Fruit fly (Drosophila melanogaster) whole organism, prepupa: ENCODE results near the gene CG5882.
A peak's percentile ranks its signal among the peaks of the same experiment; 100 is the strongest.

Source experiments
- CG10631 ChIP-seq: fragments of 200-800 bp; sonication (Bioruptor generic); optimal IDR thresholded peaks from 2 replicates; lab custom pipeline; 2016; ENCODE audit warnings: missing biosample characterization, missing genetic modification characterization
- CG11762 ChIP-seq: fragments of 200-800 bp; sonication (Bioruptor generic); optimal IDR thresholded peaks from 3 replicates; lab custom pipeline; 2016; ENCODE audit warnings: missing biosample characterization, missing genetic modification characterization; ENCODE audit not compliant: insufficient read depth
- CG15336 ChIP-seq: fragments of 200-800 bp; sonication (Bioruptor generic); IDR thresholded peaks from 2 replicates; pipeline ENCODE4 v1.3.6; 2022; ENCODE audit warnings: missing biosample characterization, missing genetic modification characterization
- CG16779 ChIP-seq: fragments of 200-800 bp; sonication (Bioruptor generic); optimal IDR thresholded peaks from 3 replicates; lab custom pipeline; 2017; ENCODE audit warnings: missing biosample characterization, mild to moderate bottlenecking, missing genetic modification characterization
- CG3032 ChIP-seq: fragments of 200-800 bp; optimal IDR thresholded peaks from 2 replicates; lab custom pipeline; 2019; ENCODE audit warnings: missing biosample characterization, mild to moderate bottlenecking, missing genetic modification characterization, moderate library complexity
- CG31627 ChIP-seq: fragments of 200-800 bp; sonication (Bioruptor generic); optimal IDR thresholded peaks from 3 replicates; lab custom pipeline; 2016; ENCODE audit warnings: missing biosample characterization, missing genetic modification characterization
- CG34406 ChIP-seq: fragments of 200-800 bp; sonication (Bioruptor generic); optimal IDR thresholded peaks from 3 replicates; lab custom pipeline; 2016; ENCODE audit warnings: missing biosample characterization, missing genetic modification characterization
- CG3919 ChIP-seq: fragments of 200-800 bp; sonication (Bioruptor generic); optimal IDR thresholded peaks from 3 replicates; lab custom pipeline; 2016; ENCODE audit warnings: missing biosample characterization, missing genetic modification characterization
- CG6163 ChIP-seq: fragments of 200-800 bp; sonication (Bioruptor generic); IDR thresholded peaks from 3 replicates; pipeline ENCODE4 v1.3.6; 2022; ENCODE audit warnings: missing biosample characterization, missing genetic modification characterization
- CG6276 ChIP-seq: fragments of 200-800 bp; sonication (Bioruptor generic); optimal IDR thresholded peaks from 2 replicates; lab custom pipeline; 2017; ENCODE audit warnings: missing biosample characterization, mild to moderate bottlenecking, missing genetic modification characterization
- CG6792 ChIP-seq: fragments of 200-800 bp; sonication (Bioruptor generic); optimal IDR thresholded peaks from 3 replicates; lab custom pipeline; 2016; ENCODE audit warnings: missing biosample characterization, missing genetic modification characterization
- CG6854 ChIP-seq: fragments of 200-800 bp; sonication (Bioruptor generic); optimal IDR thresholded peaks from 2 replicates; lab custom pipeline; 2017; ENCODE audit warnings: missing biosample characterization, mild to moderate bottlenecking, missing genetic modification characterization
- CG7368 ChIP-seq: fragments of 200-800 bp; sonication (Bioruptor generic); optimal IDR thresholded peaks from 3 replicates; lab custom pipeline; 2016; ENCODE audit warnings: missing biosample characterization, missing genetic modification characterization
- CG8319 ChIP-seq: fragments of 200-800 bp; sonication (Bioruptor generic); optimal IDR thresholded peaks from 3 replicates; lab custom pipeline; 2016; ENCODE audit warnings: missing biosample characterization, missing genetic modification characterization
- CG8632 ChIP-seq: fragments of 200-800 bp; sonication (Bioruptor generic); optimal IDR thresholded peaks from 3 replicates; lab custom pipeline; 2016; ENCODE audit warnings: missing biosample characterization, missing genetic modification characterization
- CG9139 ChIP-seq: fragments of 200-800 bp; sonication (Bioruptor generic); optimal IDR thresholded peaks from 3 replicates; lab custom pipeline; 2017; ENCODE audit warnings: missing biosample characterization, mild to moderate bottlenecking, missing genetic modification characterization
- Eip75B ChIP-seq: fragments of 200-800 bp; sonication (Bioruptor generic); optimal IDR thresholded peaks from 3 replicates; lab custom pipeline; 2016; ENCODE audit warnings: missing biosample characterization, missing genetic modification characterization
- Eip78C ChIP-seq: fragments of 200-800 bp; sonication (Bioruptor generic); peaks from one replicate; lab custom pipeline; 2016; ENCODE audit warnings: missing biosample characterization, missing genetic modification characterization
- Eip93F ChIP-seq: fragments of 200-800 bp; sonication (Bioruptor generic); optimal IDR thresholded peaks from 2 replicates; lab custom pipeline; 2016; ENCODE audit warnings: missing biosample characterization, mild to moderate bottlenecking, missing genetic modification characterization
- Gug ChIP-seq: fragments of 200-800 bp; sonication (Bioruptor generic); IDR thresholded peaks from 2 replicates; pipeline ENCODE4 v1.3.6; 2022; ENCODE audit warnings: missing biosample characterization, missing genetic modification characterization
- Hr38 ChIP-seq: sonication (Bioruptor generic); optimal IDR thresholded peaks from 2 replicates; lab custom pipeline; 2016; ENCODE audit warnings: missing biosample characterization, missing genetic modification characterization
- Hr4 ChIP-seq: fragments of 200-800 bp; sonication (Bioruptor generic); optimal IDR thresholded peaks from 3 replicates; lab custom pipeline; 2016; ENCODE audit warnings: missing biosample characterization, missing genetic modification characterization
- Lpt ChIP-seq: fragments of 200-800 bp; sonication (Bioruptor generic); optimal IDR thresholded peaks from 3 replicates; lab custom pipeline; 2016; ENCODE audit warnings: missing biosample characterization, missing genetic modification characterization
- Met ChIP-seq: fragments of 200-800 bp; sonication (Bioruptor generic); optimal IDR thresholded peaks from 3 replicates; lab custom pipeline; 2016; ENCODE audit warnings: missing biosample characterization, missing genetic modification characterization
- Smox ChIP-seq: fragments of 200-800 bp; sonication (Bioruptor generic); optimal IDR thresholded peaks from 3 replicates; lab custom pipeline; 2016; ENCODE audit warnings: missing biosample characterization, missing genetic modification characterization
- Sox14 ChIP-seq: fragments of 200-800 bp; sonication (Bioruptor generic); optimal IDR thresholded peaks from 3 replicates; lab custom pipeline; 2016; ENCODE audit warnings: missing biosample characterization, missing genetic modification characterization
- acj6 ChIP-seq: fragments of 200-800 bp; sonication (Bioruptor generic); optimal IDR thresholded peaks from 3 replicates; lab custom pipeline; 2016; ENCODE audit warnings: missing biosample characterization, missing genetic modification characterization
- dac ChIP-seq: fragments of 200-800 bp; sonication (Bioruptor generic); optimal IDR thresholded peaks from 2 replicates; lab custom pipeline; 2017; ENCODE audit warnings: missing biosample characterization, mild to moderate bottlenecking, missing genetic modification characterization
- dsx ChIP-seq: fragments of 200-800 bp; optimal IDR thresholded peaks from 3 replicates; lab custom pipeline; 2019; ENCODE audit warnings: missing biosample characterization, mild to moderate bottlenecking, missing genetic modification characterization, moderate library complexity; ENCODE audit not compliant: poor library complexity, severe bottlenecking
- eg ChIP-seq: fragments of 200-800 bp; sonication (Bioruptor generic); IDR thresholded peaks from 3 replicates; pipeline ENCODE4 v1.3.6; 2022; ENCODE audit warnings: missing biosample characterization, missing genetic modification characterization
- fd59A ChIP-seq: fragments of 200-800 bp; sonication (Bioruptor generic); optimal IDR thresholded peaks from 2 replicates; lab custom pipeline; 2017; ENCODE audit warnings: missing biosample characterization, mild to moderate bottlenecking, missing genetic modification characterization, missing genetic modification reagents
- fd85E ChIP-seq: fragments of 200-800 bp; sonication (Bioruptor generic); optimal IDR thresholded peaks from 3 replicates; lab custom pipeline; 2016; ENCODE audit warnings: missing biosample characterization, missing genetic modification characterization
- fkh ChIP-seq: fragments of 200-800 bp; sonication (Bioruptor generic); optimal IDR thresholded peaks from 3 replicates; lab custom pipeline; 2017; ENCODE audit warnings: missing biosample characterization, mild to moderate bottlenecking, missing genetic modification characterization, moderate library complexity
- lz ChIP-seq: fragments of 200-800 bp; sonication (Bioruptor generic); optimal IDR thresholded peaks from 3 replicates; lab custom pipeline; 2016; ENCODE audit warnings: missing biosample characterization, missing genetic modification characterization
- net ChIP-seq: fragments of 200-800 bp; sonication (Bioruptor generic); optimal IDR thresholded peaks from 3 replicates; lab custom pipeline; 2016; ENCODE audit warnings: missing biosample characterization, missing genetic modification characterization
- pdm3 ChIP-seq: fragments of 200-800 bp; sonication (Bioruptor generic); optimal IDR thresholded peaks from 3 replicates; lab custom pipeline; 2016; ENCODE audit warnings: missing biosample characterization, missing genetic modification characterization
- ss ChIP-seq, 2 experiments: fragments of 200-800 bp; sonication (Bioruptor generic); optimal IDR thresholded peaks; 2 replicates in 1 of 2; 3 replicates in 1 of 2; lab custom pipeline; 2017 to 2018; ENCODE audit warnings: mild to moderate bottlenecking in 2 of 2, missing biosample characterization in 2 of 2, missing genetic modification characterization in 2 of 2, moderate library complexity in 1 of 2
- vri ChIP-seq: fragments of 200-800 bp; sonication (Bioruptor generic); optimal IDR thresholded peaks from 3 replicates; lab custom pipeline; 2016; ENCODE audit warnings: missing biosample characterization, mild to moderate bottlenecking, missing genetic modification characterization

Gene CG5882

dm6 chr3R:27139963-27140362 lies 21.5 kb downstream of the CG5882 start (continued):
- peak; percentile 62 for TF ChIP-seq acj6
- no peak for TF ChIP-seq Gug (GFP tag; lab: Robert Waterston, UW)
- TF ChIP-seq fd59A (GFP tag; lab: Kevin White, UChicago): peak; percentile 13
- TF ChIP-seq CG7368 (GFP tag; lab: Kevin White, UChicago): peak; percentile 51
- TF ChIP-seq Smox: peak; percentile 68
- peak; percentile 37 for TF ChIP-seq CG10631 (GFP tag; lab: Kevin White, UChicago)
- peak; percentile 32; the same call in 1 of the 3 replicates for TF ChIP-seq eg
- peak; percentile 38; the same call in 1 of the 3 replicates for TF ChIP-seq CG6163 (GFP tag; lab: Robert Waterston, UW)
- no peak for TF ChIP-seq fd85E (GFP tag; lab: Kevin White, UChicago)
- TF ChIP-seq dsx (GFP tag; lab: Kevin White, UChicago): peak; percentile 14
- peak; percentile 3 for TF ChIP-seq CG16779 (tag; lab: Kevin White, UChicago)
- peak; percentile 21 for TF ChIP-seq CG6854 (GFP tag; lab: Kevin White, UChicago)
- no peak for TF ChIP-seq Hr38 (GFP tag; lab: Kevin White, UChicago)
- peak; percentile 60 for TF ChIP-seq CG8632 (GFP tag; lab: Kevin White, UChicago)
- TF ChIP-seq CG6792 (GFP tag; lab: Kevin White, UChicago): peak; percentile 69
- peak; percentile 49 for TF ChIP-seq vri
- TF ChIP-seq CG11762 (GFP tag; lab: Kevin White, UChicago): peak; percentile 41
- TF ChIP-seq Eip75B (GFP tag; lab: Kevin White, UChicago): peak; percentile 75
- peak; percentile 69 for TF ChIP-seq Met (GFP tag; lab: Kevin White, UChicago)
- TF ChIP-seq CG9139 (GFP tag; lab: Kevin White, UChicago): no peak
- peak; percentile 78 for TF ChIP-seq CG31627 (GFP tag; lab: Kevin White, UChicago)
- TF ChIP-seq ss (GFP tag; optimal IDR thresholded peaks at IDR 0.05; lab: Kevin White, UChicago): peak in 1 of 2 experiments; percentile 55
- TF ChIP-seq CG34406 (GFP tag; lab: Kevin White, UChicago): peak; percentile 72
- peak; percentile 82 for TF ChIP-seq lz (GFP tag; lab: Kevin White, UChicago)
- TF ChIP-seq Lpt (GFP tag; lab: Kevin White, UChicago): no peak
- TF ChIP-seq Eip93F (GFP tag; lab: Kevin White, UChicago): peak; percentile 62
- TF ChIP-seq CG15336 (GFP tag; lab: Robert Waterston, UW): peak; percentile 52; the same call in 1 of the 2 replicates
- peak; percentile 68 for TF ChIP-seq pdm3 (GFP tag; lab: Kevin White, UChicago)
- no peak for TF ChIP-seq dac (GFP tag; lab: Kevin White, UChicago)
- TF ChIP-seq net (GFP tag; lab: Kevin White, UChicago): peak; percentile 38
- TF ChIP-seq CG3919 (GFP tag; lab: Kevin White, UChicago): peak; percentile 58
- TF ChIP-seq CG8319: peak; percentile 60
- peak; percentile 45 for TF ChIP-seq CG3032 (tag; lab: Kevin White, UChicago)
- TF ChIP-seq Hr4 (GFP tag; lab: Kevin White, UChicago): peak; percentile 54
- peak; percentile 85 for TF ChIP-seq Sox14 (GFP tag; lab: Kevin White, UChicago)
- TF ChIP-seq CG6276 (GFP tag; lab: Kevin White, UChicago): peak; percentile 26

dm6 chr3R:27148812-27149769 lies 30.6 kb downstream of the CG5882 start:
- TF ChIP-seq fkh (GFP tag; lab: Kevin White, UChicago) (peak; percentile 61), CG7368 (GFP tag; lab: Kevin White, UChicago) (no peak), Eip78C (GFP tag; lab: Kevin White, UChicago) (no peak)
